Worm (Caenorhabditis elegans) whole organism, L4 larva: ENCODE data around the gene rars-1.
A peak's percentile ranks its signal among the peaks of the same experiment; 100 is the strongest.

Experiments used
- F10B5.3 ChIP-seq: sonication (generic microtip); optimal IDR thresholded peaks from 2 replicates; lab custom pipeline; 2016; ENCODE audit warnings: mild to moderate bottlenecking, missing genetic modification characterization, missing compliant biosample characterization
- F26F4.8 ChIP-seq: fragments of 200-800 bp; sonication (Bioruptor generic); conservative IDR thresholded peaks from 2 replicates; pipeline ENCODE4 v1.3.6; 2022; ENCODE audit warnings: missing genetic modification characterization, missing compliant biosample characterization
- F37D6.2 ChIP-seq: sonication (generic microtip); optimal IDR thresholded peaks from 2 replicates; lab custom pipeline; 2016; ENCODE audit warnings: mild to moderate bottlenecking, missing genetic modification characterization, missing compliant biosample characterization
- Y75B8A.6 ChIP-seq: fragments of 200-800 bp; sonication (Bioruptor generic); IDR thresholded peaks from 2 replicates; pipeline ENCODE4 v1.3.6; 2022; ENCODE audit warnings: missing genetic modification reagents, missing genetic modification characterization, missing compliant biosample characterization
- ZK546.5 ChIP-seq, 2 experiments: sonication (generic microtip); optimal IDR thresholded peaks; 2 replicates each; lab custom pipeline; 2017; ENCODE audit warnings: missing biosample characterization in 2 of 2, missing genetic modification characterization in 2 of 2
- aha-1 ChIP-seq: fragments of 150-350 bp; peaks from one replicate; lab custom pipeline; 2014; ENCODE audit warnings: missing biosample characterization, missing genetic modification characterization
- attf-4 ChIP-seq: sonication (generic microtip); optimal IDR thresholded peaks from 3 replicates; lab custom pipeline; 2017; ENCODE audit warnings: missing biosample characterization, missing genetic modification characterization
- ceh-20 ChIP-seq: fragments of 200-800 bp; sonication (Bioruptor generic); IDR thresholded peaks from 2 replicates; pipeline ENCODE4 v1.3.6; 2022; ENCODE audit warnings: missing genetic modification reagents, missing genetic modification characterization, missing compliant biosample characterization
- ceh-62 ChIP-seq: sonication (generic microtip); optimal IDR thresholded peaks from 2 replicates; lab custom pipeline; 2017; ENCODE audit warnings: missing biosample characterization, missing genetic modification characterization
- ctbp-1 ChIP-seq: fragments of 200-800 bp; sonication (Bioruptor generic); IDR thresholded peaks from 2 replicates; pipeline ENCODE4 v1.3.6; 2022; ENCODE audit warnings: missing genetic modification reagents, missing genetic modification characterization, missing compliant biosample characterization
- daf-12 ChIP-seq: fragments of 150-350 bp; optimal IDR thresholded peaks from 2 replicates; lab custom pipeline; 2014; ENCODE audit warnings: missing biosample characterization, missing genetic modification reagents, missing genetic modification characterization
- daf-16 ChIP-seq, 3 experiments: sonication (generic microtip); optimal IDR thresholded peaks; 2 replicates each; lab custom pipeline; 2016 to 2017; ENCODE audit warnings: missing genetic modification characterization in 3 of 3, missing genetic modification reagents in 3 of 3, mild to moderate bottlenecking in 2 of 3, missing compliant biosample characterization in 2 of 3, missing biosample characterization in 1 of 3, moderate library complexity in 1 of 3
- daf-19 ChIP-seq: fragments of 200-800 bp; sonication (Bioruptor generic); conservative IDR thresholded peaks from 2 replicates; pipeline ENCODE4 v1.3.6; 2022; ENCODE audit warnings: missing genetic modification characterization, missing compliant biosample characterization
- dmd-9 ChIP-seq: fragments of 200-800 bp; sonication (Bioruptor generic); IDR thresholded peaks from 2 replicates; pipeline ENCODE4 v1.3.6; 2022; ENCODE audit warnings: missing genetic modification reagents, missing genetic modification characterization, missing compliant biosample characterization
- dve-1 ChIP-seq: sonication (generic microtip); optimal IDR thresholded peaks from 2 replicates; lab custom pipeline; 2017; ENCODE audit warnings: antibody characterized with exemption, mild to moderate bottlenecking, missing genetic modification characterization, missing compliant biosample characterization; ENCODE audit not compliant: insufficient read depth
- fkh-10 ChIP-seq: fragments of 150-350 bp; optimal IDR thresholded peaks from 2 replicates; lab custom pipeline; 2014; ENCODE audit warnings: missing biosample characterization, missing genetic modification reagents, missing genetic modification characterization
- fos-1 ChIP-seq: fragments of 150-350 bp; optimal IDR thresholded peaks from 2 replicates; lab custom pipeline; 2014; ENCODE audit warnings: missing biosample characterization, missing genetic modification characterization
- gei-8 ChIP-seq: fragments of 200-800 bp; sonication (Bioruptor generic); optimal IDR thresholded peaks from 2 replicates; lab custom pipeline; 2018; ENCODE audit warnings: mild to moderate bottlenecking, missing genetic modification characterization, missing compliant biosample characterization
- jun-1 ChIP-seq: fragments of 150-350 bp; optimal IDR thresholded peaks from 2 replicates; lab custom pipeline; 2014; ENCODE audit warnings: missing biosample characterization, missing genetic modification reagents, missing genetic modification characterization
- lin-13 ChIP-seq: fragments of 150-350 bp; optimal IDR thresholded peaks from 2 replicates; lab custom pipeline; 2014; ENCODE audit warnings: missing biosample characterization, missing genetic modification reagents, missing genetic modification characterization
- lin-15B ChIP-seq: fragments of 150-350 bp; sonication (generic microtip); optimal IDR thresholded peaks from 3 replicates; lab custom pipeline; 2014; ENCODE audit warnings: missing biosample characterization, missing genetic modification characterization
- lin-29 ChIP-seq: fragments of 200-800 bp; sonication (Bioruptor generic); IDR thresholded peaks from 2 replicates; pipeline ENCODE4 v1.3.6; 2022; ENCODE audit warnings: missing genetic modification reagents, missing genetic modification characterization, missing compliant biosample characterization
- lin-38 ChIP-seq: fragments of 200-800 bp; sonication (Bioruptor generic); IDR thresholded peaks from 2 replicates; pipeline ENCODE4 v1.3.6; 2022; ENCODE audit warnings: missing genetic modification reagents, missing genetic modification characterization, missing compliant biosample characterization
- lir-3 ChIP-seq: sonication (generic microtip); optimal IDR thresholded peaks from 2 replicates; lab custom pipeline; 2016; ENCODE audit warnings: mild to moderate bottlenecking, missing genetic modification characterization, missing compliant biosample characterization
- lsy-2 ChIP-seq, 2 experiments: fragments of 150-350 bp in 1 of 2; sonication (generic microtip) in 1 of 2; optimal IDR thresholded peaks; 2 replicates each; lab custom pipeline; 2014 to 2017; ENCODE audit warnings: missing biosample characterization in 2 of 2, missing genetic modification characterization in 2 of 2
- mes-2 ChIP-seq: sonication (generic microtip); optimal IDR thresholded peaks from 2 replicates; lab custom pipeline; 2016; ENCODE audit warnings: missing genotype, mild to moderate bottlenecking, missing genetic modification characterization, missing compliant biosample characterization; ENCODE audit not compliant: poor library complexity, severe bottlenecking
- nhr-102 ChIP-seq: sonication (generic microtip); optimal IDR thresholded peaks from 2 replicates; lab custom pipeline; 2016; ENCODE audit warnings: mild to moderate bottlenecking, missing genetic modification characterization, moderate library complexity, missing compliant biosample characterization
- nhr-237 ChIP-seq: sonication (generic microtip); optimal IDR thresholded peaks from 2 replicates; lab custom pipeline; 2017; ENCODE audit warnings: missing biosample characterization, missing genetic modification characterization
- nhr-41 ChIP-seq: fragments of 200-800 bp; sonication (Bioruptor generic); IDR thresholded peaks from 2 replicates; pipeline ENCODE4 v1.3.6; 2022; ENCODE audit warnings: missing genetic modification reagents, missing genetic modification characterization, missing compliant biosample characterization
- nhr-48 ChIP-seq: sonication (generic microtip); optimal IDR thresholded peaks from 2 replicates; lab custom pipeline; 2016; ENCODE audit warnings: mild to moderate bottlenecking, missing genetic modification characterization, missing compliant biosample characterization
- php-3 ChIP-seq: fragments of 200-800 bp; sonication (Bioruptor generic); IDR thresholded peaks from 2 replicates; pipeline ENCODE4 v1.3.6; 2022; ENCODE audit warnings: missing genetic modification reagents, missing genetic modification characterization, missing compliant biosample characterization
- rbr-2 ChIP-seq: sonication (generic microtip); optimal IDR thresholded peaks from 2 replicates; lab custom pipeline; 2016; ENCODE audit warnings: missing genotype, missing genetic modification characterization, missing compliant biosample characterization
- set-16 ChIP-seq: fragments of 200-800 bp; sonication (Bioruptor generic); IDR thresholded peaks from 2 replicates; pipeline ENCODE4 v1.3.6; 2022; ENCODE audit warnings: missing genetic modification reagents, missing genetic modification characterization, missing compliant biosample characterization
- spr-1 ChIP-seq: sonication (generic microtip); optimal IDR thresholded peaks from 2 replicates; lab custom pipeline; 2016; ENCODE audit warnings: mild to moderate bottlenecking, missing genetic modification characterization, missing compliant biosample characterization
- spr-3 ChIP-seq: fragments of 200-800 bp; sonication (Bioruptor generic); optimal IDR thresholded peaks from 2 replicates; lab custom pipeline; 2018; ENCODE audit warnings: mild to moderate bottlenecking, missing genetic modification characterization, missing compliant biosample characterization
- tag-97 ChIP-seq: fragments of 200-800 bp; sonication (Bioruptor generic); IDR thresholded peaks from 2 replicates; pipeline ENCODE4 v1.3.6; 2022; ENCODE audit warnings: missing genetic modification characterization, missing compliant biosample characterization
- tra-1 ChIP-seq: fragments of 200-800 bp; sonication (Bioruptor generic); IDR thresholded peaks from 2 replicates; pipeline ENCODE4 v1.3.6; 2022; ENCODE audit warnings: missing genetic modification reagents, missing genetic modification characterization, missing compliant biosample characterization
- unc-130 ChIP-seq: sonication (generic microtip); optimal IDR thresholded peaks from 2 replicates; lab custom pipeline; 2016; ENCODE audit warnings: missing genetic modification reagents, missing genetic modification characterization, missing compliant biosample characterization
- unc-62 ChIP-seq, 3 experiments: fragments of 150-350 bp in 1 of 3; sonication (generic microtip); optimal IDR thresholded peaks in 2 of 3; peaks in 1 of 3; 1 replicate in 1 of 3; 2 replicates in 2 of 3; lab custom pipeline; 2014 to 2017; ENCODE audit warnings: missing biosample characterization in 3 of 3, missing genetic modification characterization in 3 of 3, missing genetic modification reagents in 3 of 3, missing genotype in 1 of 3
- vab-7 ChIP-seq: fragments of 200-800 bp; sonication (Bioruptor generic); IDR thresholded peaks from 2 replicates; pipeline ENCODE4 v1.3.6; 2022; ENCODE audit warnings: missing genetic modification reagents, missing genetic modification characterization, missing compliant biosample characterization
- ztf-11 ChIP-seq: fragments of 150-350 bp; optimal IDR thresholded peaks from 2 replicates; lab custom pipeline; 2014; ENCODE audit warnings: missing biosample characterization, missing genetic modification characterization

Gene rars-1

DNA sequence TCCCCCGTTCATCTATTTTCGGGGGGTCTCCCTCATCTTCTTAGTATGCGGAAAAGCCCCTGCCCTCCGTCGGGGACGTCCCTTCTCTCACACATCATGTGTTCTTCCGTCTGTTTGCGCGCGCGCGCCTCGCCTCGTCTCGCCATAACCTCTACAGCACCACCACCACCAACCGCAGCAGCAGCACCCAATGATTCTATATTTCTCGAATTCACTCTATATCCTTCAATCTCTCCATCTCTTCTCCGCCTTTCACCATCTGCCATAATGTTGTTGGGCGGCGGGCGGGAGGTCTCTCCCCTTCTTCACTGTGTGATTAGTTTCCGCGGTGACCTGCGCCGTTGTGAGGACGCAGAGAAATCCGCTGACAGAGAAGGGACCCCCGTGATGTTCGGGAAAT lies 30.4 kb upstream of the rars-1 start (continued):
- TF ChIP-seq nhr-237 (tag; lab: Kevin White, UChicago) = no peak
- no peak for TF ChIP-seq fos-1 (tag; lab: Kevin White, UChicago)
- TF ChIP-seq lin-13 (GFP tag; lab: Kevin White, UChicago) = no peak
- no peak for TF ChIP-seq attf-4 (tag; lab: Kevin White, UChicago)
- no peak for TF ChIP-seq ZK546.5 (tag; optimal IDR thresholded peaks at IDR 0.05; lab: Kevin White, UChicago)
- TF ChIP-seq jun-1 (tag; lab: Kevin White, UChicago) = no peak
- no peak for TF ChIP-seq spr-3
- no peak for TF ChIP-seq F10B5.3 (tag; lab: Kevin White, UChicago)
- no peak for TF ChIP-seq Y75B8A.6 (GFP tag; lab: Robert Waterston, UW)
- no peak for TF ChIP-seq ceh-20
- no peak for TF ChIP-seq daf-19 (GFP tag; lab: Robert Waterston, UW)
- no peak for TF ChIP-seq F26F4.8 (GFP tag; lab: Robert Waterston, UW)
- no peak for TF ChIP-seq F37D6.2 (tag; lab: Kevin White, UChicago)
- TF ChIP-seq nhr-48 (tag; lab: Kevin White, UChicago) = no peak
- no peak for TF ChIP-seq ceh-62
- TF ChIP-seq, all 104 proteins: peak for 15

DNA sequence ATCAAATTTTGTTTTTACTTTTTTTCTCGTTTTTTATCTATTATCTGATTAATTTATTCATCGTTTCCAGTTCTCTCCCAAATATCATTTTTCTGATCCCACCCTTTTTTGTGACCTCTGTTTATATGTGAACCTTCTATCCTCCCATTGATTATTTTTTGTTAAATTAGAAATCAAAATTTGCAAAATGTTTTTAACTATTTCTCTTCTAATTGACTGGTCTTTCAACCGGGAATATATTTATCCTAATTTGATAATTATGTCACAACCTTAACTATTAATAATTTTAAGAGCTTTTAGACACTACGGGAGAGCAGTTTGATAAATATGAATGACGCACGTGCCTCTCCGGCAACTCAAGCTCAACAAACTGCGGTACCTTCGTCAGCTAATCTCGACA lies 27.2 kb upstream of the rars-1 start, which contains the start of gene ntl-9:
ntl-9 (plus strand) TSS at position 301 of the 400 bp plus-strand sequence.
- TF ChIP-seq spr-1 (tag; lab: Kevin White, UChicago) (no peak), rbr-2 (tag; lab: Kevin White, UChicago) (no peak), daf-16 (GFP tag; optimal IDR thresholded peaks at IDR 0.05; lab: Kevin White, UChicago) (no peak), daf-16 (tag; optimal IDR thresholded peaks at IDR 0.05; lab: Kevin White, UChicago) (no peak), nhr-41 (GFP tag; lab: Robert Waterston, UW) (no peak), F10B5.3 (tag; lab: Kevin White, UChicago) (no peak), dve-1 (tag; lab: Kevin White, UChicago) (no peak), php-3 (GFP tag; lab: Robert Waterston, UW) (no peak), lin-13 (GFP tag; lab: Kevin White, UChicago) (no peak), lin-15B (tag; lab: Kevin White, UChicago) (no peak), set-16 (no peak), aha-1 (no peak), lin-29 (GFP tag; lab: Robert Waterston, UW) (no peak), unc-130 (no peak), daf-12 (tag; lab: Kevin White, UChicago) (no peak), fkh-10 (no peak), nhr-237 (tag; lab: Kevin White, UChicago) (no peak)

DNA sequence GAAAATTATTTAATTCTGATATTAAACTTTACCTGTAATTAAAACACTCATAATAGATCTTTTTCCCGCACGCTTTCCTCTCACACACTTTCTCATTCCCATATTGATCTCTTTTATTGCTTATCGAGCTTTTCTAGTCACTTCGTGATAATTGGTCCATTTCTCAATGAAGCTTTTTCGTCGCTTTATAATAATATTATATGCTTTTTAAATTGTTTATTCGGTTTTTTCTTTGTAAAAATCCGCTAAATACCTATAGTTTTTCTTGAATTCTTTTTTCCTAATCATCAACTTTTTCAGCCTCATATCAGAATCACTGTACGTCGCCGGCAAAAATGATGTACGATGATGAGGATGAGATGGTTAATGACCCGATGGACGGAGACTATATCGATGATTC lies 22.3 kb upstream of the rars-1 start, which contains the start of gene rpb-2:
rpb-2 (plus strand) TSS at position 301 of the 400 bp plus-strand sequence.
- no peak for TF ChIP-seq lin-38 (GFP tag; lab: Robert Waterston, UW)
- TF ChIP-seq ZK546.5 (tag; optimal IDR thresholded peaks at IDR 0.05; lab: Kevin White, UChicago) = no peak
- TF ChIP-seq, all 104 proteins: peak for 0

DNA sequence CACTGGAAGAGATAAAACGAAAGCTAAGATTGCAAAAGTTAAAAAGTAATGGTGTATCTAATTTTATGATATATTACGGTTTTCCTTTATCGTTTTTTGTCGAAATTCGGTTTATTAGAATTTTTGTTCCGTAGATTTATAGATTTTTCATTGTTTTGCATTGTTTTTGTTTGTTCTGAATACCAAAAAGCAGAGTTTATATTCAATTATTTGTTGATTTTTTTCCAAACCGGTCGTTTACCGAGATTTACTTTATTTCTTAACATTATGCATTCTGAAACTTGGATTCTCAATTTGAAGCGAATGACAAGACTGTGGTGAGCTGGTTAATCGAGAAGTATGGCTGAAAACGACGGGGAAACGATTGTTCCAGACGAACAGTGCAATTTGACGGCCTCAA lies 20.0 kb upstream of the rars-1 start, which contains the start of gene fsn-1:
fsn-1 (plus strand) TSS at position 301 of the 400 bp plus-strand sequence.
- no peak for TF ChIP-seq tra-1 (GFP tag; lab: Robert Waterston, UW)
- peak; percentile 72 for TF ChIP-seq aha-1

DNA sequence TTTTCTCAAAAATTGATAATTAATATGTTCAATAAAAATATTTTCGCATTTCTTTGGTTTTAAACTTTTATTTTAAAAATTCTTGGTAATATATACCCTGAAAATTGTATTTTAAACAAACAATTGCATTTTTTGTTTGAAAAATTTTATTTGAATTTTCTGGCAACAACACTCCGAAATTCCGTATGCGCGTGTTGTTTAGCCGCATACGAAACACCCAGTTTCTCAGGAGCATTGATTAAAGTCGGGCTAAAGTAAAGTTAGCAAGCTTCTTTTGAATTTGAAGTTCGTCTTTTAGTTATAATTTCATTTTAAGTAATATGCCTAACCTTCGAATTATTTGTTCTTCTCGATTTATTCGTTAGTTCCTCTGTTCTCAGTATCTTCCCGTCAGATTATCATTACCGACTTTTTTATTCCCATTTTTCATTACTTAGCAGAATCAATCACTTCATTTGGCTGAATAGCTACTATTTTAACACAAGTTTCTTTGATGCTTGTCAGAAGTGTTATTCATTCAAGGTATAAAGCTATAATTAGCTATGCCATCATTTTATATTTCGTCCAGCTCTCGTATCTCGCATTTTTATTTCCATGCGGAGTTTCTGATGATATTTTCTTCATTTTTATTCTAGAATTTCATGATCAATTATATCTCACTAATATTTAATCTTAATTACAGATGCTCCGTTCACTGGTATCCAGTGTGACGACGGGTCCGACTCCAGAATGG lies 18.1 kb upstream of the rars-1 start, which contains the start of gene mrps-18C:
mrps-18C (plus strand) TSS at position 683 of the 733 bp plus-strand sequence.
- no peak for TF ChIP-seq ztf-11
- peak in 1 of 2 experiments; percentile 28 for TF ChIP-seq unc-62 (GFP tag; optimal IDR thresholded peaks at IDR 0.05 in 1 of 2; lab: Kevin White, UChicago)
- TF ChIP-seq unc-62 (tag; optimal IDR thresholded peaks at IDR 0.05; lab: Kevin White, UChicago) = no peak
- TF ChIP-seq php-3 (GFP tag; lab: Robert Waterston, UW) = no peak
- TF ChIP-seq dve-1 (tag; lab: Kevin White, UChicago) = no peak
- no peak for TF ChIP-seq dmd-9 (GFP tag; lab: Robert Waterston, UW)
- TF ChIP-seq tag-97 (GFP tag; lab: Robert Waterston, UW) = no peak
- no peak for TF ChIP-seq lin-13 (GFP tag; lab: Kevin White, UChicago)
- peak; percentile 59 for TF ChIP-seq mes-2 (tag; lab: Kevin White, UChicago)
- no peak for TF ChIP-seq gei-8 (GFP tag; lab: Kevin White, UChicago)
- TF ChIP-seq ctbp-1 (GFP tag; lab: Robert Waterston, UW) = no peak
- TF ChIP-seq vab-7 (GFP tag; lab: Robert Waterston, UW) = no peak
- TF ChIP-seq lir-3 (tag; lab: Kevin White, UChicago) = no peak
- TF ChIP-seq lsy-2 (tag; optimal IDR thresholded peaks at IDR 0.05; lab: Kevin White, UChicago) = peak in 1 of 2 experiments; percentile 52
- no peak for TF ChIP-seq nhr-48 (tag; lab: Kevin White, UChicago)
- no peak for TF ChIP-seq nhr-102 (tag; lab: Kevin White, UChicago)
